Worm (Caenorhabditis elegans) whole organism, L1 larva: Measurements from ENCODE around the gene ZK381.62.

ENCODE experiments used
- aha-1 ChIP-seq: fragments of 150-350 bp; optimal IDR thresholded peaks from 2 replicates; lab custom pipeline; 2014; ENCODE audit warnings: missing biosample characterization, missing genetic modification characterization
- elt-2 ChIP-seq: sonication (generic microtip); optimal IDR thresholded peaks from 2 replicates; lab custom pipeline; 2016; ENCODE audit warnings: missing genetic modification characterization, mild to moderate bottlenecking, inconsistent platforms, missing compliant biosample characterization, missing genetic modification reagents
- snpc-4 ChIP-seq: fragments of 150-350 bp; optimal IDR thresholded peaks from 2 replicates; lab custom pipeline; 2014; ENCODE audit warnings: missing biosample characterization, missing genetic modification characterization
- unc-30 ChIP-seq: sonication (generic microtip); optimal IDR thresholded peaks from 2 replicates; lab custom pipeline; 2017; ENCODE audit warnings: missing biosample characterization, missing genetic modification characterization
- vab-15 ChIP-seq: sonication (generic microtip); optimal IDR thresholded peaks from 2 replicates; lab custom pipeline; 2017; ENCODE audit warnings: missing genotype, mild to moderate bottlenecking, missing genetic modification characterization, missing compliant biosample characterization
- ztf-11 ChIP-seq, 2 experiments: sonication (generic microtip); optimal IDR thresholded peaks; 2 replicates each; lab custom pipeline; 2016 to 2017; ENCODE audit warnings: missing genetic modification characterization in 2 of 2, missing biosample characterization in 1 of 2, missing compliant biosample characterization in 1 of 2

DNA sequence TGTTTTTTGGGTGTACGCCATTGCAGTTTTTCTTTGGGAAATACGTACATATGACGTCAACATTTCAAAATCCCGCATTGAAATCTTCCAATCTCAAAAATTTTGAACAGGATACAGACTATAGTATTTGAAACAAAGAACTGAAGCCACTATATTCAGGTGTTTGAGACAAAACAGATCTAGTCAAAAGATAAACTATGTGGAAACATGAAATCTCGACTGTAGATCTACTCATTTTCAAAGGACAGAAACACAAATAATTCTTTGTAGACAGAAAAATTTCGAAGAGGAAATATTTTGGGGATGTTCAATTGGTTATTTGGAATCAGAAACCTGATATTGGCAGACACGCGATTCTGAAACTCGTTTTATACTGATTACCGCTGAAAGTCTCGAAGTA, 45.6 kb downstream of the ZK381.62 start:
- TF ChIP-seq elt-2 (tag; lab: Kevin White, UChicago) (no peak), unc-30 (no peak), ztf-11 (tag; optimal IDR thresholded peaks at IDR 0.05; lab: Kevin White, UChicago) (no peak), snpc-4 (tag; lab: Kevin White, UChicago) (no peak), aha-1 (tag; lab: Kevin White, UChicago) (no peak), vab-15 (tag; lab: Kevin White, UChicago) (no peak)
